4 fruit fly cellular contexts compared by ENCODE assay signal in genomic region chr3R:6898922-6899321, dm6.
TF ChIP-seq lines count a peak whose summit lies in the region.

No protein-coding gene starts in this region.

- no peak for TF ChIP-seq CTCF in whole organism, embryonic (GFP tag; optimal IDR thresholded peaks at IDR 0.05; lab: Kevin White, UChicago)

TF ChIP-seq in whole organism, embryonic, 481 proteins besides CTCF, POLR2A, EP300 and RAD21:
- no peak for TF ChIP-seq CG2202 (tag; optimal IDR thresholded peaks at IDR 0.05; lab: Kevin White, UChicago)
- TF ChIP-seq Sox100B (GFP tag; optimal IDR thresholded peaks at IDR 0.05; lab: Kevin White, UChicago), result peak; percentile 22
- peak; percentile 37 for TF ChIP-seq gem (tag; optimal IDR thresholded peaks at IDR 0.05; lab: Kevin White, UChicago)
- TF ChIP-seq CG10267 (tag; optimal IDR thresholded peaks at IDR 0.05; lab: Kevin White, UChicago), result peak; percentile 3
- TF ChIP-seq CG18262 (tag; optimal IDR thresholded peaks at IDR 0.05; lab: Kevin White, UChicago), result peak; percentile 30
- TF ChIP-seq D19A (tag; optimal IDR thresholded peaks at IDR 0.05; lab: Kevin White, UChicago), result peak; percentile 91
- peak in 1 of 3 experiments; percentile 20 for TF ChIP-seq lola (GFP tag; optimal IDR thresholded peaks at IDR 0.05; lab: Kevin White, UChicago)
- peak; percentile 16 for TF ChIP-seq CoRest (tag; optimal IDR thresholded peaks at IDR 0.05; lab: Kevin White, UChicago)
- peak; percentile 9 for TF ChIP-seq CG13424 (tag; optimal IDR thresholded peaks at IDR 0.05; lab: Kevin White, UChicago)
- peak; percentile 33 for TF ChIP-seq dmrt11E (tag; optimal IDR thresholded peaks at IDR 0.05; lab: Kevin White, UChicago)
- TF ChIP-seq onecut (GFP tag; IDR thresholded peaks at IDR 0.05; lab: Robert Waterston, UW), result no peak
- no peak for TF ChIP-seq CG6791 (GFP tag; IDR thresholded peaks at IDR 0.05; lab: Robert Waterston, UW; ENCODE audit: partially characterized antibody)
- no peak for TF ChIP-seq Hr78 (GFP tag; optimal IDR thresholded peaks at IDR 0.05; lab: Kevin White, UChicago)
- TF ChIP-seq CG11504 (tag; optimal IDR thresholded peaks at IDR 0.05; lab: Kevin White, UChicago), result peak; percentile 25
- TF ChIP-seq CG2712 (tag; optimal IDR thresholded peaks at IDR 0.05; lab: Kevin White, UChicago), result peak; percentile 31
- TF ChIP-seq Sox102F (GFP tag; optimal IDR thresholded peaks at IDR 0.05; lab: Kevin White, UChicago), result peak; percentile 6
- TF ChIP-seq phol (tag; optimal IDR thresholded peaks at IDR 0.05; lab: Kevin White, UChicago), result peak; percentile 7

TF ChIP-seq in whole organism, prepupa, 60 proteins besides CTCF, POLR2A, EP300 and RAD21:
- TF ChIP-seq achi (GFP tag; optimal IDR thresholded peaks at IDR 0.05; lab: Kevin White, UChicago) (no peak), CG3032 (tag; optimal IDR thresholded peaks at IDR 0.05; lab: Kevin White, UChicago) (peak; percentile 2), CG6163 (GFP tag; IDR thresholded peaks at IDR 0.05; lab: Robert Waterston, UW) (no peak), Hr39 (GFP tag; optimal IDR thresholded peaks at IDR 0.05; lab: Kevin White, UChicago) (no peak), Eip93F (GFP tag; optimal IDR thresholded peaks at IDR 0.05; lab: Kevin White, UChicago) (no peak), cyc (GFP tag; optimal IDR thresholded peaks at IDR 0.05; lab: Kevin White, UChicago) (no peak), ss (GFP tag; optimal IDR thresholded peaks at IDR 0.05; lab: Kevin White, UChicago) (peak in 1 of 2 experiments; percentile 19), CG8319 (GFP tag; optimal IDR thresholded peaks at IDR 0.05; lab: Kevin White, UChicago) (no peak), net (GFP tag; optimal IDR thresholded peaks at IDR 0.05; lab: Kevin White, UChicago) (no peak), Gug (GFP tag; IDR thresholded peaks at IDR 0.05; lab: Robert Waterston, UW) (no peak), Eip78C (GFP tag; lab: Kevin White, UChicago) (peak; percentile 4), CG34406 (GFP tag; optimal IDR thresholded peaks at IDR 0.05; lab: Kevin White, UChicago) (no peak)

TF ChIP-seq in whole organism, pupa, 21 proteins besides CTCF, POLR2A, EP300 and RAD21:
- peak; percentile 34 for TF ChIP-seq CG8159 (tag; optimal IDR thresholded peaks at IDR 0.05; lab: Kevin White, UChicago)
- TF ChIP-seq Ets98B (GFP tag; IDR thresholded peaks at IDR 0.05; lab: Robert Waterston, UW), result no peak

TF ChIP-seq in whole organism, wandering third instar larva, 38 proteins besides CTCF, POLR2A, EP300 and RAD21:
- no peak for TF ChIP-seq CG9705 (GFP tag; optimal IDR thresholded peaks at IDR 0.05; lab: Kevin White, UChicago)
- peak; percentile 10 for TF ChIP-seq HLH106 (tag; optimal IDR thresholded peaks at IDR 0.05; lab: Kevin White, UChicago)

Comparison
In these comparisons a context has a peak if more than half of its experiments do, and no peak if none do; other contexts are left out.
1. Of the 7 proteins assayed by ChIP-seq in both whole organism, embryonic and whole organism, prepupa: peak only in whole organism, embryonic: Sox102F; only in whole organism, prepupa: none; in both: none; in neither: 6.